Fruit fly (Drosophila melanogaster) whole organism: ENCODE results near the gene Rbm13.

Source experiments
- CG8478 ChIP-seq: fragments of >200 bp; optimal IDR thresholded peaks from 2 replicates; lab custom pipeline; 2018; ENCODE audit warnings: inconsistent platforms
- pan ChIP-seq: fragments of >200 bp; optimal IDR thresholded peaks from 2 replicates; lab custom pipeline; 2017
- usp ChIP-seq: fragments of >200 bp; optimal IDR thresholded peaks from 2 replicates; lab custom pipeline; 2017; ENCODE audit warnings: missing biosample characterization, missing genetic modification characterization, mixed read lengths

dm6 chrX:8895413-8895812 lies 6.1 kb upstream of the Rbm13 start:
- TF ChIP-seq usp (GFP tag; lab: Kevin White, UChicago) (no peak), pan (lab: Kevin White, UChicago) (no peak), CG8478 (no peak)
